Fruit fly (Drosophila melanogaster) S2 (cell line): ENCODE data around the gene dre4.

Experiments
- CG8478 ChIP-seq: fragments of >200 bp; optimal IDR thresholded peaks from 2 replicates; lab custom pipeline; 2018
- CTCF ChIP-seq, 2 experiments: fragments of >200 bp; optimal IDR thresholded peaks; 2 replicates each; lab custom pipeline; 2018

DNA sequence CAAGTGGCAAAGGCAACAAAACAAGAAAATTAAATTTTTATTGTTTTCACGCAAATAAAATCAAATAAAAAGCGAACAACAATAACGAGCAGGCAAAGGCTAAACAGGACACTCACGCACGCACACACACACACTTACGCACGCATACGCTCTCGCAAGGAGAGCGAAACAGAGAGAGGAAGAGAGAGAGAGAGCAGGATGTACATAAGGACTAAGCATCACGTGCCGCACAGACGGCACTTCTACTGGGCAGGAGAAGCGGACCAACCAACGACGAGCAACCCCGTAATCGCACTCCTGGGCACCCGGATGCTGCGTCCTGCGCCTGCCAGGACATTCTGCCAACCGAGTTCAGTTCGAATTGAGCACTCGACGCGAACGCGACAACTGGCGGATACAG is 44.8 kb upstream of the dre4 start, which contains the start of gene Dbx:
- no peak for TF ChIP-seq CG8478 (lab: Kevin White, UChicago)
- TF ChIP-seq CTCF (optimal IDR thresholded peaks at IDR 0.05; lab: Kevin White, UChicago), result no peak
